Fruit fly (Drosophila melanogaster): ENCODE measurements around the gene ebd1.

Gene ebd1

dm6 chr3L:654019-654418, 31.3 kb downstream of the ebd1 start, which contains the start of the genes MED30 and Rev1:
Gene MED30 (minus strand): TSS chr3L:654089.
Gene Rev1 (plus strand): TSS chr3L:654363.
- TF ChIP-seq CG7101 (tag; optimal IDR thresholded peaks at IDR 0.05) (peak; percentile 94), cnc (optimal IDR thresholded peaks at IDR 0.05) (no peak), Mnt (GFP tag; optimal IDR thresholded peaks at IDR 0.05) (peak; percentile 92), Clk (GFP tag; optimal IDR thresholded peaks at IDR 0.05) (peak; percentile 89), bab1 (GFP tag; optimal IDR thresholded peaks at IDR 0.05) (peak; percentile 96), CG33017 (tag; optimal IDR thresholded peaks at IDR 0.05) (peak; percentile 91), CG5204 (GFP tag; optimal IDR thresholded peaks at IDR 0.05) (peak; percentile 96), toe (GFP tag; optimal IDR thresholded peaks at IDR 0.05) (peak; percentile 97), CG11617 (GFP tag; optimal IDR thresholded peaks at IDR 0.05) (peak; percentile 91), kay (GFP tag; ENCODE audit: borderline replicate concordance) (no peak), pad (GFP tag; optimal IDR thresholded peaks at IDR 0.05) (peak; percentile 82), Hr96 (GFP tag; optimal IDR thresholded peaks at IDR 0.05) (peak; percentile 94), cic (GFP tag; optimal IDR thresholded peaks at IDR 0.05) (peak; percentile 74), ovo (GFP tag; optimal IDR thresholded peaks at IDR 0.05) (peak; percentile 77), tj (GFP tag; optimal IDR thresholded peaks at IDR 0.05) (peak; percentile 78), CG7045 (GFP tag; optimal IDR thresholded peaks at IDR 0.05) (peak; percentile 92), CG1620 (GFP tag; optimal IDR thresholded peaks at IDR 0.05) (peak; percentile 96), Crg-1 (GFP tag; optimal IDR thresholded peaks at IDR 0.05) (peak; percentile 94), CG14711 (tag; optimal IDR thresholded peaks at IDR 0.05) (peak; percentile 94), CG12768 (GFP tag; optimal IDR thresholded peaks at IDR 0.05) (peak; percentile 93)

DNA sequence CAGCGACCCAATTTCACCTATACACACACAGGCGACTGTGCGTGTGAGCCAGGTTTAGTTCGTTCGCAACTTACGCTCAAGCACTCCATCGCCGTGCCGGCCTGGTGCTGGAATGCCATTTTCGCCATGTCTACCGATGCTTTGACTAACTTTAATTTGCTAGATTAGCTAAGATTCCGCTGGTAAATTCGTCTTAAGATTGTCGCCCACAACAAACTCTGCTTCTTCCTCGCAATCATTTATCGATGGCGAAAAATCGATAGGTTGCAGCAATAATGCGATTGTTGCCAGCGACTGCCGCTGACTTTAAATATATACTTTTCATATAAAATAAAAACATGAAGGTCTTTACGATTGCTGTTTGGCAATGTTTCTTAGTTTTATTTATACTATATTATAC, 32.7 kb downstream of the ebd1 start, which contains the start of gene CG3402:
CG3402 (minus strand) TSS at position 245 of the 400 bp plus-strand sequence.
- no peak for TF ChIP-seq CG7045 (GFP tag; optimal IDR thresholded peaks at IDR 0.05)
- TF ChIP-seq bab1 (GFP tag; optimal IDR thresholded peaks at IDR 0.05) = peak; percentile 60
- no peak for TF ChIP-seq CG5204 (GFP tag; optimal IDR thresholded peaks at IDR 0.05)
- TF ChIP-seq Mnt (GFP tag; optimal IDR thresholded peaks at IDR 0.05) = peak; percentile 3

dm6 chr3L:649025-649769, 36.2 kb downstream of the ebd1 start:
- no peak for TF ChIP-seq CG11617 (GFP tag; optimal IDR thresholded peaks at IDR 0.05)
- TF ChIP-seq CG5204 (GFP tag; optimal IDR thresholded peaks at IDR 0.05) = no peak
- TF ChIP-seq Mnt (GFP tag; optimal IDR thresholded peaks at IDR 0.05) = no peak
- no peak for TF ChIP-seq bab1 (GFP tag; optimal IDR thresholded peaks at IDR 0.05)
- TF ChIP-seq toe (GFP tag; optimal IDR thresholded peaks at IDR 0.05) = no peak
- no peak for TF ChIP-seq tj (GFP tag; optimal IDR thresholded peaks at IDR 0.05)
- TF ChIP-seq CG14711 (tag; optimal IDR thresholded peaks at IDR 0.05) = no peak
- no peak for TF ChIP-seq CG7101 (tag; optimal IDR thresholded peaks at IDR 0.05)
- no peak for TF ChIP-seq Crg-1 (GFP tag; optimal IDR thresholded peaks at IDR 0.05)
- TF ChIP-seq Clk (GFP tag; optimal IDR thresholded peaks at IDR 0.05) = no peak

DNA sequence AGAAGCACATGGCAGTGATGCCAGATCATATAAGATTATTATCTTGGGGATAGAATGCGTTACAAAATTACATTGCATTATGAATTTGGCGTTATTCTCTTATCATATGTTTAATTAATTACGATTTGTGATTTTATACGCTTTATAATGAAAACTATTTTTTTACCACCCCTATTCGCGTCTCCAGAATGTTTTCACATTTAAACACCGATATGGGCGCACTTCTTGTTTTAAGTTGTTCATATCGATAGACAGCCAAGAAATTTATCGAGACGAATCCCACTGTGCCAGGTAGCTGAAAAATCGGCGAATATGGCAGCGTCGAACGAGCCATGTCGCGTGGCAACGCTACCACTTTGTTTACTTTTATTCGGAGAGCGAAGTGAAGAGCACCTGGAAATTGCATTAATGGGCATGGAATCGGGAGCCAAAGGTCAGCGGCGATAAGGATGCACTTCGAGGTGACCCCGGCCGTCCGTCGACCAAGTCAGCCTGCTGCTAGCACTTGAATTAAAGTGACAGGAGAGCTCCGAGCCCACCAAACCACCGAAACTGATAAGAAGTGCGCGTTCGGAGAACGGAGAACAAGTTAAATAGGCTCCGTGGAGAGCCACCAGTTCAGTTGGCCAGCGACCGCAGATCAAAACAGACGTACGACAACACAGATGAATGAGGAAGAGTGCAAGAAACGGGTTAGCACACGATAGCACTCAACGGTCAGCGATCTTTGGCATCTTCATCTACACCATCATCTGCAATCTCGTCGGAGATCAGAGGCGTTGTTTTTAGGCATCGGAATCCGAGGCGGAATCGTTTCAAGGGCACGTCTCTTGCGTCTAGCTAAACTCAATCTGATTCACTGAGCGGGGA, 37.0 kb downstream of the ebd1 start, which contains the start of gene Gale:
Gale (plus strand) TSS at position 401 of the 870 bp plus-strand sequence.
- TF ChIP-seq bab1 (GFP tag; optimal IDR thresholded peaks at IDR 0.05) = no peak
- TF ChIP-seq CG12768 (GFP tag; optimal IDR thresholded peaks at IDR 0.05) = peak; percentile 34
- TF ChIP-seq Clk (GFP tag; optimal IDR thresholded peaks at IDR 0.05) = no peak
- TF ChIP-seq Mnt (GFP tag; optimal IDR thresholded peaks at IDR 0.05) = peak; percentile 66
- no peak for TF ChIP-seq CG1620 (GFP tag; optimal IDR thresholded peaks at IDR 0.05)
- no peak for TF ChIP-seq pad (GFP tag; optimal IDR thresholded peaks at IDR 0.05)
- TF ChIP-seq ovo (GFP tag; optimal IDR thresholded peaks at IDR 0.05) = no peak
- TF ChIP-seq toe (GFP tag; optimal IDR thresholded peaks at IDR 0.05) = peak; percentile 66
- no peak for TF ChIP-seq CG14711 (tag; optimal IDR thresholded peaks at IDR 0.05)
- TF ChIP-seq cic (GFP tag; optimal IDR thresholded peaks at IDR 0.05) = peak; percentile 60
- peak; percentile 23 for TF ChIP-seq CG33017 (tag; optimal IDR thresholded peaks at IDR 0.05)
- no peak for TF ChIP-seq tj (GFP tag; optimal IDR thresholded peaks at IDR 0.05)
- no peak for TF ChIP-seq Crg-1 (GFP tag; optimal IDR thresholded peaks at IDR 0.05)
- TF ChIP-seq CG7045 (GFP tag; optimal IDR thresholded peaks at IDR 0.05) = no peak

dm6 chr3L:647529-647928, 37.8 kb downstream of the ebd1 start:
- TF ChIP-seq cic (GFP tag; optimal IDR thresholded peaks at IDR 0.05) (peak; percentile 54), CG33017 (tag; optimal IDR thresholded peaks at IDR 0.05) (no peak)

dm6 chr3L:645426-646036, 39.8 kb downstream of the ebd1 start:
- no peak for TF ChIP-seq CG14711 (tag; optimal IDR thresholded peaks at IDR 0.05)
- TF ChIP-seq cic (GFP tag; optimal IDR thresholded peaks at IDR 0.05) = no peak
- TF ChIP-seq Crg-1 (GFP tag; optimal IDR thresholded peaks at IDR 0.05) = no peak
- no peak for TF ChIP-seq ovo (GFP tag; optimal IDR thresholded peaks at IDR 0.05)
- no peak for TF ChIP-seq CG7045 (GFP tag; optimal IDR thresholded peaks at IDR 0.05)
- no peak for TF ChIP-seq CG5204 (GFP tag; optimal IDR thresholded peaks at IDR 0.05)
- TF ChIP-seq Mnt (GFP tag; optimal IDR thresholded peaks at IDR 0.05) = no peak
- no peak for TF ChIP-seq pad (GFP tag; optimal IDR thresholded peaks at IDR 0.05)
- no peak for TF ChIP-seq CG7101 (tag; optimal IDR thresholded peaks at IDR 0.05)
- no peak for TF ChIP-seq CG11617 (GFP tag; optimal IDR thresholded peaks at IDR 0.05)
- no peak for TF ChIP-seq toe (GFP tag; optimal IDR thresholded peaks at IDR 0.05)
- TF ChIP-seq tj (GFP tag; optimal IDR thresholded peaks at IDR 0.05) = no peak
- TF ChIP-seq bab1 (GFP tag; optimal IDR thresholded peaks at IDR 0.05) = no peak
- no peak for TF ChIP-seq CG12768 (GFP tag; optimal IDR thresholded peaks at IDR 0.05)
- no peak for TF ChIP-seq Hr96 (GFP tag; optimal IDR thresholded peaks at IDR 0.05)
- TF ChIP-seq CG33017 (tag; optimal IDR thresholded peaks at IDR 0.05) = no peak
